Worm (Caenorhabditis elegans) whole organism, early embryonic: ENCODE measurements around the gene col-38.

Experiments
- B0310.2 ChIP-seq: sonication (generic microtip); optimal IDR thresholded peaks from 2 replicates; lab custom pipeline; 2016; ENCODE audit warnings: mild to moderate bottlenecking, missing genetic modification characterization, missing compliant biosample characterization
- F13C5.2 ChIP-seq: sonication (generic microtip); optimal IDR thresholded peaks from 2 replicates; lab custom pipeline; 2017; ENCODE audit warnings: mild to moderate bottlenecking, missing genetic modification characterization, inconsistent platforms, missing compliant biosample characterization
- aly-1 ChIP-seq: sonication (generic microtip); optimal IDR thresholded peaks from 2 replicates; lab custom pipeline; 2016; ENCODE audit warnings: missing genetic modification characterization, missing compliant biosample characterization
- ama-1 ChIP-seq: fragments of 150-350 bp; optimal IDR thresholded peaks from 2 replicates; lab custom pipeline; 2014
- ceh-13 ChIP-seq: fragments of 200-800 bp; sonication (Bioruptor generic); optimal IDR thresholded peaks from 2 replicates; lab custom pipeline; 2018; ENCODE audit warnings: mild to moderate bottlenecking, missing genetic modification characterization, missing compliant biosample characterization
- ceh-36 ChIP-seq: sonication (generic microtip); optimal IDR thresholded peaks from 2 replicates; lab custom pipeline; 2016; ENCODE audit warnings: missing genetic modification characterization, inconsistent platforms, missing compliant biosample characterization
- ets-7 ChIP-seq: sonication (generic microtip); optimal IDR thresholded peaks from 2 replicates; lab custom pipeline; 2016; ENCODE audit warnings: missing genotype, missing genetic modification characterization, missing compliant biosample characterization
- flt-1 ChIP-seq: fragments of 200-800 bp; sonication (Bioruptor generic); IDR thresholded peaks from 2 replicates; pipeline ENCODE4 v1.3.6; 2022; ENCODE audit warnings: missing genetic modification characterization, missing compliant biosample characterization
- hmbx-1 ChIP-seq: sonication (generic microtip); optimal IDR thresholded peaks from 2 replicates; lab custom pipeline; 2016; ENCODE audit warnings: mild to moderate bottlenecking, missing genetic modification characterization, missing compliant biosample characterization
- hmg-4 ChIP-seq: fragments of 200-800 bp; sonication (Bioruptor generic); optimal IDR thresholded peaks from 2 replicates; lab custom pipeline; 2018; ENCODE audit warnings: mild to moderate bottlenecking, missing genetic modification characterization, missing compliant biosample characterization
- hnd-1 ChIP-seq: sonication (generic microtip); optimal IDR thresholded peaks from 2 replicates; lab custom pipeline; 2016; ENCODE audit warnings: missing genetic modification characterization, missing compliant biosample characterization
- pes-1 ChIP-seq: fragments of 200-800 bp; sonication (Bioruptor generic); IDR thresholded peaks from 2 replicates; pipeline ENCODE4 v1.3.6; 2022; ENCODE audit warnings: missing genetic modification reagents, missing genetic modification characterization, missing compliant biosample characterization
- scrt-1 ChIP-seq: fragments of 200-800 bp; sonication (Bioruptor generic); IDR thresholded peaks from 2 replicates; pipeline ENCODE4 v1.3.6; 2022; ENCODE audit warnings: missing genetic modification characterization, missing compliant biosample characterization
- sea-1 ChIP-seq: fragments of 200-800 bp; sonication (Bioruptor generic); conservative IDR thresholded peaks from 2 replicates; pipeline ENCODE4 v1.3.6; 2022; ENCODE audit warnings: missing genetic modification characterization, missing compliant biosample characterization
- tbx-11 ChIP-seq: fragments of 200-800 bp; sonication (Bioruptor generic); IDR thresholded peaks from 2 replicates; pipeline ENCODE4 v1.3.6; 2022; ENCODE audit warnings: missing genetic modification characterization, missing compliant biosample characterization
- tra-4 ChIP-seq: sonication (generic microtip); optimal IDR thresholded peaks from 2 replicates; lab custom pipeline; 2017; ENCODE audit warnings: missing genetic modification characterization, missing compliant biosample characterization

The col-38 gene

ce11 chrII:8520625-8521024 lies 48.3 kb downstream of the col-38 start, which contains the start of gene cht-2:
cht-2 (plus strand) TSS chrII:8520925.
- TF ChIP-seq ets-7 (tag; lab: Kevin White, UChicago) (no peak), hmbx-1 (tag; lab: Kevin White, UChicago) (no peak), pes-1 (GFP tag; lab: Robert Waterston, UW) (no peak), ceh-36 (tag; lab: Kevin White, UChicago) (no peak), hmg-4 (GFP tag; lab: Kevin White, UChicago) (no peak), flt-1 (no peak), aly-1 (tag; lab: Kevin White, UChicago) (no peak), ama-1 (lab: Kevin White, UChicago) (no peak), scrt-1 (GFP tag; lab: Robert Waterston, UW) (no peak), tbx-11 (no peak), hnd-1 (tag; lab: Kevin White, UChicago) (no peak), tra-4 (no peak)

ce11 chrII:8518210-8518609 lies 50.7 kb downstream of the col-38 start, which contains the start of gene T13H5.8:
T13H5.8 (plus strand) TSS chrII:8518510.
- TF ChIP-seq ceh-36 (tag; lab: Kevin White, UChicago): no peak
- TF ChIP-seq tra-4: no peak
- TF ChIP-seq ceh-13 (GFP tag; lab: Kevin White, UChicago): no peak
- no peak for TF ChIP-seq sea-1 (GFP tag; lab: Robert Waterston, UW)
- no peak for TF ChIP-seq hmbx-1 (tag; lab: Kevin White, UChicago)
- no peak for TF ChIP-seq tbx-11
- no peak for TF ChIP-seq B0310.2 (tag; lab: Kevin White, UChicago)
- no peak for TF ChIP-seq ama-1 (lab: Kevin White, UChicago)
- no peak for TF ChIP-seq scrt-1 (GFP tag; lab: Robert Waterston, UW)
- TF ChIP-seq F13C5.2 (tag; lab: Kevin White, UChicago): no peak
- TF ChIP-seq hmg-4 (GFP tag; lab: Kevin White, UChicago): no peak
